Fruit fly (Drosophila melanogaster) whole organism, embryonic: ENCODE data around the gene CG11811.

Experiments
- Aef1 ChIP-seq: fragments of 200-800 bp; sonication (Bioruptor generic); IDR thresholded peaks from 3 replicates; pipeline ENCODE4 v1.3.6; 2022; ENCODE audit warnings: missing biosample characterization, missing genetic modification characterization
- Atf6 ChIP-seq: fragments of 200-800 bp; sonication (Bioruptor generic); IDR thresholded peaks from 2 replicates; pipeline ENCODE4 v1.3.6; 2022; ENCODE audit warnings: missing biosample characterization, missing genetic modification characterization
- CG10147 ChIP-seq: fragments of 200-800 bp; sonication (Bioruptor generic); optimal IDR thresholded peaks from 2 replicates; lab custom pipeline; 2019; ENCODE audit warnings: missing biosample characterization, mild to moderate bottlenecking, missing genetic modification characterization, moderate library complexity
- CG10274 ChIP-seq: fragments of 200-800 bp; sonication (Bioruptor generic); optimal IDR thresholded peaks from 3 replicates; lab custom pipeline; 2017; ENCODE audit warnings: missing biosample characterization, mild to moderate bottlenecking, missing genetic modification characterization
- CG10462 ChIP-seq: fragments of 200-800 bp; sonication (Bioruptor generic); optimal IDR thresholded peaks from 2 replicates; lab custom pipeline; 2016; ENCODE audit warnings: missing biosample characterization, missing genetic modification characterization
- CG11695 ChIP-seq: fragments of 200-800 bp; sonication (Bioruptor generic); IDR thresholded peaks from 3 replicates; pipeline ENCODE4 v1.3.6; 2022; ENCODE audit warnings: missing biosample characterization, missing genetic modification characterization
- CG14860 ChIP-seq: fragments of 200-800 bp; sonication (Bioruptor generic); IDR thresholded peaks from 3 replicates; pipeline ENCODE4 v1.3.6; 2022; ENCODE audit warnings: missing biosample characterization, missing genetic modification characterization; ENCODE audit not compliant: partially characterized antibody
- CG15601 ChIP-seq: fragments of 200-800 bp; sonication (Bioruptor generic); optimal IDR thresholded peaks from 3 replicates; lab custom pipeline; 2019; ENCODE audit warnings: missing biosample characterization, mild to moderate bottlenecking, missing genetic modification characterization, moderate library complexity
- CG16813 ChIP-seq: fragments of 200-800 bp; sonication (Bioruptor generic); IDR thresholded peaks from 3 replicates; pipeline ENCODE4 v1.3.6; 2022; ENCODE audit warnings: missing biosample characterization, missing genetic modification characterization; ENCODE audit not compliant: partially characterized antibody
- CG17186 ChIP-seq: fragments of 200-800 bp; sonication (Bioruptor generic); optimal IDR thresholded peaks from 3 replicates; lab custom pipeline; 2017; ENCODE audit warnings: missing biosample characterization, missing genetic modification reagents, missing genetic modification characterization
- CG18262 ChIP-seq: fragments of 200-800 bp; optimal IDR thresholded peaks from 3 replicates; lab custom pipeline; 2019; ENCODE audit warnings: missing biosample characterization, mild to moderate bottlenecking, missing genetic modification characterization, moderate library complexity
- CG4730 ChIP-seq: fragments of 200-800 bp; sonication (Bioruptor generic); IDR thresholded peaks from 2 replicates; pipeline ENCODE4 v1.3.6; 2022; ENCODE audit warnings: missing biosample characterization, missing genetic modification characterization
- CG6791 ChIP-seq: fragments of 200-800 bp; sonication (Bioruptor generic); IDR thresholded peaks from 3 replicates; pipeline ENCODE4 v1.3.6; 2022; ENCODE audit warnings: missing biosample characterization, missing genetic modification characterization; ENCODE audit not compliant: partially characterized antibody
- CG7839 ChIP-seq: fragments of 200-800 bp; sonication (Bioruptor generic); optimal IDR thresholded peaks from 3 replicates; lab custom pipeline; 2018; ENCODE audit warnings: missing biosample characterization, mild to moderate bottlenecking, missing genetic modification characterization, moderate library complexity
- CG7928 ChIP-seq: fragments of 200-800 bp; sonication (Bioruptor generic); optimal IDR thresholded peaks from 2 replicates; lab custom pipeline; 2017; ENCODE audit warnings: missing biosample characterization, mild to moderate bottlenecking, missing genetic modification characterization
- CG7987 ChIP-seq: fragments of 200-800 bp; sonication (Bioruptor generic); optimal IDR thresholded peaks from 2 replicates; lab custom pipeline; 2018; ENCODE audit warnings: missing biosample characterization, mild to moderate bottlenecking, missing genetic modification characterization, moderate library complexity
- CG8281 ChIP-seq: fragments of 200-800 bp; sonication (Bioruptor generic); optimal IDR thresholded peaks from 2 replicates; lab custom pipeline; 2018; ENCODE audit warnings: missing biosample characterization, mild to moderate bottlenecking, missing genetic modification characterization, moderate library complexity
- CG8290 ChIP-seq, 3 experiments: fragments of 200-800 bp; sonication (Bioruptor generic); optimal IDR thresholded peaks; 2 replicates each; lab custom pipeline; 2016 to 2019; ENCODE audit warnings: missing biosample characterization in 3 of 3, missing genetic modification characterization in 3 of 3, mild to moderate bottlenecking in 2 of 3, moderate library complexity in 1 of 3
- CG8478 ChIP-seq: fragments of >200 bp; optimal IDR thresholded peaks from 2 replicates; lab custom pipeline; 2018
- CoRest ChIP-seq: fragments of 200-800 bp; sonication (Bioruptor generic); optimal IDR thresholded peaks from 3 replicates; lab custom pipeline; 2018; ENCODE audit warnings: missing biosample characterization, mild to moderate bottlenecking, missing genetic modification characterization, moderate library complexity
- Dbx ChIP-seq: fragments of 200-800 bp; sonication (Bioruptor generic); IDR thresholded peaks from 3 replicates; pipeline ENCODE4 v1.3.6; 2022; ENCODE audit warnings: missing biosample characterization, missing genetic modification characterization
- Dip2 ChIP-seq: fragments of 200-800 bp; sonication (Bioruptor generic); IDR thresholded peaks from 2 replicates; pipeline ENCODE4 v1.3.6; 2022; ENCODE audit warnings: missing biosample characterization, missing genetic modification characterization
- Eip74EF ChIP-seq, 2 experiments: fragments of 200-800 bp in 1 of 2; fragments of >200 bp in 1 of 2; sonication (Bioruptor generic) in 1 of 2; optimal IDR thresholded peaks; 2 replicates each; lab custom pipeline; 2017 to 2019; ENCODE audit warnings: missing biosample characterization in 2 of 2, missing genetic modification characterization in 2 of 2, mild to moderate bottlenecking in 1 of 2, moderate library complexity in 1 of 2
- Fer2 ChIP-seq: fragments of 200-800 bp; sonication (Bioruptor generic); optimal IDR thresholded peaks from 2 replicates; lab custom pipeline; 2018; ENCODE audit warnings: missing biosample characterization, mild to moderate bottlenecking, missing genetic modification characterization, moderate library complexity
- HLH54F ChIP-seq: fragments of 200-800 bp; sonication (Bioruptor generic); optimal IDR thresholded peaks from 3 replicates; lab custom pipeline; 2016; ENCODE audit warnings: missing biosample characterization, missing genetic modification characterization
- Hr78 ChIP-seq, 2 experiments: fragments of 200-800 bp in 1 of 2; fragments of >200 bp in 1 of 2; sonication (Bioruptor generic) in 1 of 2; optimal IDR thresholded peaks; 2 replicates each; lab custom pipeline; 2017 to 2019; ENCODE audit warnings: missing biosample characterization in 2 of 2, missing genetic modification characterization in 2 of 2, mild to moderate bottlenecking in 1 of 2, moderate library complexity in 1 of 2
- NC2α ChIP-seq: fragments of 200-800 bp; sonication (Bioruptor generic); optimal IDR thresholded peaks from 2 replicates; lab custom pipeline; 2016; ENCODE audit warnings: missing biosample characterization, missing genetic modification characterization
- NK7.1 ChIP-seq: fragments of 200-800 bp; sonication (Bioruptor generic); optimal IDR thresholded peaks from 3 replicates; lab custom pipeline; 2016; ENCODE audit warnings: missing biosample characterization, missing genetic modification characterization
- Scr ChIP-seq: fragments of 200-800 bp; sonication (Bioruptor generic); IDR thresholded peaks from 2 replicates; pipeline ENCODE4 v1.3.6; 2022; ENCODE audit warnings: missing biosample characterization, missing genetic modification characterization; ENCODE audit not compliant: partially characterized antibody
- Sry-δ ChIP-seq: fragments of 200-800 bp; sonication (Bioruptor generic); optimal IDR thresholded peaks from 2 replicates; lab custom pipeline; 2016; ENCODE audit warnings: missing biosample characterization, missing genetic modification characterization
- Trl ChIP-seq, 3 experiments: fragments of >200 bp in 2 of 3; fragments of 200-800 bp in 1 of 3; sonication (Bioruptor generic) in 1 of 3; optimal IDR thresholded peaks; 2 replicates in 1 of 3; 3 replicates in 2 of 3; lab custom pipeline; 2016 to 2017; ENCODE audit warnings: missing biosample characterization in 1 of 3, missing genetic modification characterization in 1 of 3
- ash1 ChIP-seq: fragments of 200-800 bp; sonication (Bioruptor generic); optimal IDR thresholded peaks from 2 replicates; lab custom pipeline; 2018; ENCODE audit warnings: missing biosample characterization, mild to moderate bottlenecking, missing genetic modification characterization
- bcd ChIP-seq: fragments of 200-800 bp; sonication (Bioruptor generic); optimal IDR thresholded peaks from 2 replicates; lab custom pipeline; 2017; ENCODE audit warnings: missing biosample characterization, mild to moderate bottlenecking, missing genetic modification characterization
- cas ChIP-seq: fragments of 200-800 bp; sonication (Bioruptor generic); IDR thresholded peaks from 2 replicates; pipeline ENCODE4 v1.3.6; 2022; ENCODE audit warnings: missing biosample characterization, missing genetic modification characterization
- ci ChIP-seq: fragments of 200-800 bp; sonication (Bioruptor generic); IDR thresholded peaks from 3 replicates; pipeline ENCODE4 v1.3.6; 2022; ENCODE audit warnings: missing biosample characterization, missing genetic modification characterization
- dmrt99B ChIP-seq: fragments of 200-800 bp; sonication (Bioruptor generic); optimal IDR thresholded peaks from 2 replicates; lab custom pipeline; 2018; ENCODE audit warnings: missing biosample characterization, mild to moderate bottlenecking, missing genetic modification characterization, moderate library complexity
- ewg ChIP-seq: fragments of 200-800 bp; sonication (Bioruptor generic); optimal IDR thresholded peaks from 3 replicates; lab custom pipeline; 2017; ENCODE audit warnings: mild to moderate bottlenecking, missing biosample characterization, missing genetic modification reagents, missing genetic modification characterization
- exex ChIP-seq: fragments of 200-800 bp; sonication (Bioruptor generic); optimal IDR thresholded peaks from 4 replicates; lab custom pipeline; 2018; ENCODE audit warnings: missing biosample characterization, mild to moderate bottlenecking, missing genetic modification characterization, moderate library complexity
- fd3F ChIP-seq: fragments of 200-800 bp; sonication (Bioruptor generic); optimal IDR thresholded peaks from 2 replicates; lab custom pipeline; 2018; ENCODE audit warnings: missing biosample characterization, mild to moderate bottlenecking, missing genetic modification characterization, moderate library complexity
- fru ChIP-seq: fragments of >200 bp; optimal IDR thresholded peaks from 2 replicates; lab custom pipeline; 2017
- ftz-f1 ChIP-seq: fragments of 200-800 bp; sonication (Bioruptor generic); optimal IDR thresholded peaks from 2 replicates; lab custom pipeline; 2016; ENCODE audit warnings: missing biosample characterization, missing genetic modification characterization
- inv ChIP-seq: fragments of 200-800 bp; sonication (Bioruptor generic); IDR thresholded peaks from 2 replicates; pipeline ENCODE4 v1.3.6; 2022; ENCODE audit warnings: missing biosample characterization, missing genetic modification characterization; ENCODE audit not compliant: partially characterized antibody
- knrl ChIP-seq: fragments of 200-800 bp; sonication (Bioruptor generic); IDR thresholded peaks from 3 replicates; pipeline ENCODE4 v1.3.6; 2022; ENCODE audit warnings: missing biosample characterization, missing genetic modification characterization; ENCODE audit not compliant: partially characterized antibody
- org-1 ChIP-seq: fragments of 200-800 bp; sonication (Bioruptor generic); optimal IDR thresholded peaks from 2 replicates; lab custom pipeline; 2017; ENCODE audit warnings: missing biosample characterization, missing genetic modification characterization
- pnt ChIP-seq: fragments of 200-800 bp; sonication (Bioruptor generic); optimal IDR thresholded peaks from 3 replicates; lab custom pipeline; 2016; ENCODE audit warnings: missing biosample characterization, missing genetic modification characterization
- slbo ChIP-seq: fragments of 200-800 bp; sonication (Bioruptor generic); IDR thresholded peaks from 2 replicates; pipeline ENCODE4 v1.3.6; 2022; ENCODE audit warnings: missing biosample characterization, missing genetic modification characterization
- slou ChIP-seq: fragments of 200-800 bp; sonication (Bioruptor generic); optimal IDR thresholded peaks from 3 replicates; lab custom pipeline; 2016; ENCODE audit warnings: missing biosample characterization, missing genetic modification characterization
- vnd ChIP-seq: fragments of 200-800 bp; sonication (Bioruptor generic); IDR thresholded peaks from 3 replicates; pipeline ENCODE4 v1.3.6; 2022; ENCODE audit warnings: missing biosample characterization, missing genetic modification characterization; ENCODE audit not compliant: partially characterized antibody
- zen ChIP-seq: fragments of 200-800 bp; sonication (Bioruptor generic); optimal IDR thresholded peaks from 3 replicates; lab custom pipeline; 2018; ENCODE audit warnings: missing biosample characterization, mild to moderate bottlenecking, missing genetic modification characterization, moderate library complexity

Gene CG11811

DNA sequence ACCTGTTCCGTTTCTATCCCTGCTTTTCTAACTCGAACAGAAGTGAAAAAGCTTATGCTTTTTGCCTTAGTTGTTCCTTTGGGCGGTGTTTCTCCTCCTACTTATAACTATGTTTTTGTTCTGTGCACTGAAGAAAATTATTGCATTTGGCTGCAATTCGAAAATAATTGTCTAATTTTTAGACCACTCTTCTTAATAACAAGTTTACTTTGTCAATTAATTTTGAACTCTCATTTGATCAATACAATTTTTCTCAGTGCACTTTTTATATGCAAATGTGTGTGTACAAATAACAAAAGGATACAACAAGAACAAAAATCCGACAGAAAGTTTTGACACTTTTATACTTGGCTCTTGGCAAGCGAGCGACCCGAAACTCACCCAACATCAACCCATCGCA, 44.3 kb downstream of the CG11811 start (continued):
- TF ChIP-seq CG18262 (tag; lab: Kevin White, UChicago) (peak; percentile 45), ci (peak; percentile 79), fru (lab: Kevin White, UChicago) (no peak), CG8281 (tag; lab: Kevin White, UChicago) (peak; percentile 36), Fer2 (tag; lab: Kevin White, UChicago) (peak; percentile 47), Dbx (GFP tag; lab: Robert Waterston, UW) (peak; percentile 64; the same call in 1 of the 3 replicates), exex (tag; lab: Kevin White, UChicago) (peak; percentile 18), CG8290 (GFP tag; optimal IDR thresholded peaks at IDR 0.05; lab: Kevin White, UChicago) (peak; percentile 10), CG8290 (tag; optimal IDR thresholded peaks at IDR 0.05; lab: Kevin White, UChicago) (peak in 1 of 2 experiments; percentile 65), CG7839 (tag; lab: Kevin White, UChicago) (peak; percentile 76), HLH54F (GFP tag; lab: Kevin White, UChicago) (peak; percentile 48), slbo (GFP tag; lab: Robert Waterston, UW) (peak; percentile 78), pnt (GFP tag; lab: Kevin White, UChicago) (peak; percentile 43), CG6791 (GFP tag; lab: Robert Waterston, UW) (no peak), vnd (no peak), Dip2 (no peak), ash1 (GFP tag; lab: Kevin White, UChicago) (no peak), CG15601 (tag; lab: Kevin White, UChicago) (no peak), CG17186 (GFP tag; lab: Kevin White, UChicago) (no peak), Trl (optimal IDR thresholded peaks at IDR 0.05; lab: Kevin White, UChicago) (no peak), Trl (GFP tag; optimal IDR thresholded peaks at IDR 0.05; lab: Kevin White, UChicago) (peak; percentile 8), NK7.1 (GFP tag; lab: Kevin White, UChicago) (peak; percentile 36), Eip74EF (GFP tag; optimal IDR thresholded peaks at IDR 0.05; lab: Kevin White, UChicago) (peak in 1 of 2 experiments; percentile 43), ewg (GFP tag; lab: Kevin White, UChicago) (peak; percentile 48), knrl (GFP tag; lab: Robert Waterston, UW) (no peak), zen (no peak), CG14860 (no peak), CG8478 (lab: Kevin White, UChicago) (no peak), CG7987 (GFP tag; lab: Kevin White, UChicago) (no peak), NC2α (GFP tag; lab: Kevin White, UChicago) (peak; percentile 38), CG11695 (GFP tag; lab: Robert Waterston, UW) (peak; percentile 29; the same call in 1 of the 3 replicates), cas (GFP tag; lab: Robert Waterston, UW) (peak; percentile 65; the same call in 1 of the 2 replicates), CoRest (tag; lab: Kevin White, UChicago) (peak; percentile 73), fd3F (peak; percentile 50), Atf6 (GFP tag; lab: Robert Waterston, UW) (peak; percentile 67), Aef1 (GFP tag; lab: Robert Waterston, UW) (no peak), slou (GFP tag; lab: Kevin White, UChicago) (no peak), ftz-f1 (GFP tag; lab: Kevin White, UChicago) (no peak), CG16813 (no peak), CG10147 (GFP tag; lab: Kevin White, UChicago) (peak; percentile 6), CG4730 (no peak), Scr (GFP tag; lab: Robert Waterston, UW) (no peak), org-1 (GFP tag; lab: Kevin White, UChicago) (peak; percentile 23), Sry-δ (GFP tag; lab: Kevin White, UChicago) (no peak), inv (GFP tag; lab: Robert Waterston, UW) (no peak), CG7928 (GFP tag; lab: Kevin White, UChicago) (no peak), CG10274 (GFP tag; lab: Kevin White, UChicago) (peak; percentile 0), CG10462 (GFP tag; lab: Kevin White, UChicago) (peak; percentile 24), bcd (GFP tag; lab: Kevin White, UChicago) (peak; percentile 27), dmrt99B (tag; lab: Kevin White, UChicago) (peak; percentile 60), Hr78 (GFP tag; optimal IDR thresholded peaks at IDR 0.05; lab: Kevin White, UChicago) (no peak)
